Worm (Caenorhabditis elegans) whole organism, L2 larva: ENCODE data around the gene mcm-3.

Experiments used
- elt-1 ChIP-seq: fragments of 150-350 bp; optimal IDR thresholded peaks from 2 replicates; lab custom pipeline; 2014; ENCODE audit warnings: missing biosample characterization, missing genetic modification characterization
- nhr-11 ChIP-seq: fragments of 150-350 bp; optimal IDR thresholded peaks from 2 replicates; lab custom pipeline; 2014; ENCODE audit warnings: missing biosample characterization, missing genetic modification characterization
- nhr-237 ChIP-seq: fragments of 150-350 bp; optimal IDR thresholded peaks from 2 replicates; lab custom pipeline; 2014; ENCODE audit warnings: missing biosample characterization, missing genetic modification characterization
- nhr-25 ChIP-seq: fragments of 150-350 bp; sonication (generic microtip); optimal IDR thresholded peaks from 3 replicates; lab custom pipeline; 2014; ENCODE audit warnings: missing biosample characterization, missing genetic modification characterization
- nhr-6 ChIP-seq: fragments of 150-350 bp; optimal IDR thresholded peaks from 2 replicates; lab custom pipeline; 2014; ENCODE audit warnings: missing biosample characterization, missing genetic modification characterization
- skn-1 ChIP-seq: sonication (generic microtip); optimal IDR thresholded peaks from 2 replicates; lab custom pipeline; 2017; ENCODE audit warnings: missing biosample characterization, missing genetic modification characterization
- snpc-4 ChIP-seq: fragments of 150-350 bp; optimal IDR thresholded peaks from 2 replicates; lab custom pipeline; 2014; ENCODE audit warnings: missing biosample characterization, missing genetic modification characterization

DNA sequence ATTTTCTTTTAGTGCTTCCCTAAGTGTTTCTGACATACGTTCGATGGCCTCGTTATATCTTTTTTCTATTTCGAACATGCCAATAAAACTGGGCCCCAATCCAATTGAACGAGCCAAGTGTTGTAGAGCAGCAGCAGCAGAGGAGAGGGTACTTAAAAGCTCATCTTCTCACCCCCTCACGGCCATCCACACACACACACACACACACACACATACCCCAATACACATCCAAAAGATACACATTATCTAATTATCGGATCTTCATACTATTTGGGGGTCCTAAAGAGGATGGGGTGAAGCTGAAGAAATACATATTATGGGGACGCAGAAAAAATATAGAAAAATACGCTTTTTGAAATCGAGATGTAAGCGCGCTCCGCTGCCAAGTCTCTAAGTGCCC, 13.3 kb upstream of the mcm-3 start:
- TF ChIP-seq nhr-25 (tag; lab: Kevin White, UChicago) (no peak), skn-1 (tag; lab: Kevin White, UChicago) (no peak), elt-1 (no peak), snpc-4 (no peak), nhr-11 (tag; lab: Kevin White, UChicago) (no peak), nhr-6 (tag; lab: Kevin White, UChicago) (no peak), nhr-237 (tag; lab: Kevin White, UChicago) (no peak)
